Fruit fly (Drosophila melanogaster): ENCODE measurements around the gene wapl.

DNA sequence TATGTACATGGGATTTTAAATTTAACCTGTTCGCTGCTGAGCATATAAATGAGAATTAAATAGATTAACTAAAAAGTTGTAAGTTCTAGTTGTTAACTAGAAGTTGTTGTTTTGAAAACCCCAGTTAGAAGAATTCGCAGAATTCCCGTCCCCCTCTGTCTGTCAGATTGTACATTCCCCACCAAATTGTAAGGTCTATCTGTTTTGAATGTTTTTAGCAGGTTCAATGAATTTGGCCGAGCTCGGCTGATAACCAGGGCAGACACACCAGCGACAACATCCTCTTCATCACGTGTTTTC, 39.4 kb upstream of the wapl start:
- TF ChIP-seq CG8478 (optimal IDR thresholded peaks at IDR 0.05) (no peak), CTCF (optimal IDR thresholded peaks at IDR 0.05) (no peak)
